Fruit fly (Drosophila melanogaster): ENCODE results near the gene CG34174.

Gene CG34174

dm6 chr2L:2180120-2180539 lies 33.9 kb upstream of the CG34174 start (continued):
- TF ChIP-seq CG10267 (tag; optimal IDR thresholded peaks at IDR 0.05) (peak; percentile 89), CG4730 (GFP tag; IDR thresholded peaks at IDR 0.05) (peak; percentile 84), CG34376 (GFP tag; optimal IDR thresholded peaks at IDR 0.05) (no peak), scrt (GFP tag; optimal IDR thresholded peaks at IDR 0.05) (peak; percentile 82), crp (GFP tag; optimal IDR thresholded peaks at IDR 0.05) (peak in 1 of 2 experiments; percentile 37), Oli (tag; optimal IDR thresholded peaks at IDR 0.05) (peak; percentile 93), sc (optimal IDR thresholded peaks at IDR 0.05) (no peak), sc (GFP tag; optimal IDR thresholded peaks at IDR 0.05) (peak; percentile 82), MESR4 (GFP tag; optimal IDR thresholded peaks at IDR 0.05) (peak; percentile 43), CG8924 (tag; optimal IDR thresholded peaks at IDR 0.05) (peak; percentile 93), trh (GFP tag; optimal IDR thresholded peaks at IDR 0.05) (peak; percentile 72), zfh2 (GFP tag; optimal IDR thresholded peaks at IDR 0.05) (peak; percentile 9), nom (GFP tag; optimal IDR thresholded peaks at IDR 0.05) (peak; percentile 78), sna (GFP tag; IDR thresholded peaks at IDR 0.05; ENCODE audit: partially characterized antibody) (no peak), CG4360 (GFP tag; IDR thresholded peaks at IDR 0.05) (peak; percentile 59), dmrt99B (tag; optimal IDR thresholded peaks at IDR 0.05) (peak; percentile 96), CG9727 (GFP tag; optimal IDR thresholded peaks at IDR 0.05) (peak; percentile 89), Nf-YA (GFP tag; IDR thresholded peaks at IDR 0.05) (peak; percentile 81), NC2α (GFP tag; optimal IDR thresholded peaks at IDR 0.05) (peak; percentile 50), ato (GFP tag; IDR thresholded peaks at IDR 0.05; ENCODE audit: partially characterized antibody) (no peak), CG12659 (GFP tag; optimal IDR thresholded peaks at IDR 0.05) (peak; percentile 72), CG33557 (GFP tag; optimal IDR thresholded peaks at IDR 0.05) (peak; percentile 76), trem (tag; optimal IDR thresholded peaks at IDR 0.05) (peak; percentile 91), CG31441 (GFP tag; IDR thresholded peaks at IDR 0.05) (peak; percentile 91), Dip2 (GFP tag; IDR thresholded peaks at IDR 0.05) (0 out of 2 replicates have a peak, but pooled peaks have one; percentile 19), gce (GFP tag; IDR thresholded peaks at IDR 0.05) (peak; percentile 89), gem (tag; optimal IDR thresholded peaks at IDR 0.05) (peak; percentile 96), en (GFP tag; optimal IDR thresholded peaks at IDR 0.05) (peak; percentile 66), CG15073 (GFP tag; optimal IDR thresholded peaks at IDR 0.05) (peak; percentile 55), ind (GFP tag; optimal IDR thresholded peaks at IDR 0.05) (peak; percentile 83), mam (GFP tag; optimal IDR thresholded peaks at IDR 0.05) (peak; percentile 61), CG5953 (GFP tag; IDR thresholded peaks at IDR 0.05) (peak; percentile 87), Hmx (GFP tag; optimal IDR thresholded peaks at IDR 0.05) (peak; percentile 49), bab2 (GFP tag; optimal IDR thresholded peaks at IDR 0.05) (peak; percentile 74), emc (GFP tag; optimal IDR thresholded peaks at IDR 0.05) (peak; percentile 17), CG18619 (GFP tag; optimal IDR thresholded peaks at IDR 0.05) (peak; percentile 74), CG11247 (GFP tag; IDR thresholded peaks at IDR 0.05) (peak; percentile 67), CG14965 (GFP tag; optimal IDR thresholded peaks at IDR 0.05; ENCODE audit: borderline replicate concordance) (peak; percentile 21), CG17912 (GFP tag; optimal IDR thresholded peaks at IDR 0.05) (no peak), Hr39 (optimal IDR thresholded peaks at IDR 0.05) (no peak), ewg (GFP tag; optimal IDR thresholded peaks at IDR 0.05) (peak; percentile 85), jumu (GFP tag; optimal IDR thresholded peaks at IDR 0.05) (peak; percentile 75), Hey (tag; optimal IDR thresholded peaks at IDR 0.05) (no peak), CG17612 (GFP tag; IDR thresholded peaks at IDR 0.05) (peak; percentile 65; the same call in 1 of the 2 replicates), grau (tag; optimal IDR thresholded peaks at IDR 0.05) (peak; percentile 90), gt (GFP tag; IDR thresholded peaks at IDR 0.05) (peak; percentile 67), CG4854 (GFP tag; optimal IDR thresholded peaks at IDR 0.05) (peak; percentile 80), Hr51 (GFP tag; optimal IDR thresholded peaks at IDR 0.05) (peak; percentile 64 to 94), amos (GFP tag; IDR thresholded peaks at IDR 0.05; ENCODE audit: partially characterized antibody) (no peak), CG12769 (tag; optimal IDR thresholded peaks at IDR 0.05) (peak; percentile 89)

Measured in whole organism, embryonic.